Worm (Caenorhabditis elegans): ENCODE results near the gene F40A3.2.
A peak's percentile ranks its signal among the peaks of the same experiment; 100 is the strongest.

The F40A3.2 gene

ce11 chrV:7878411-7878964 is at the start of gene F40A3.2:
Gene F40A3.2 (plus strand): TSS chrV:7878914.
- TF ChIP-seq mdl-1 (tag; optimal IDR thresholded peaks at IDR 0.05) (no peak), D1046.2 (GFP tag; IDR thresholded peaks at IDR 0.05) (no peak), daf-19 (GFP tag; conservative IDR thresholded peaks at IDR 0.05) (no peak), Y48G9A.11 (GFP tag; IDR thresholded peaks at IDR 0.05) (no peak), ztf-11 (tag; optimal IDR thresholded peaks at IDR 0.05) (no peak), nhr-10 (tag; optimal IDR thresholded peaks at IDR 0.05) (no peak), cey-2 (tag; optimal IDR thresholded peaks at IDR 0.05; ENCODE audit: borderline replicate concordance, insufficient read depth) (no peak), hlh-30 (tag; optimal IDR thresholded peaks at IDR 0.05; ENCODE audit: insufficient read depth) (no peak), F10B5.3 (tag; optimal IDR thresholded peaks at IDR 0.05) (no peak), skn-1 (tag; optimal IDR thresholded peaks at IDR 0.05) (no peak), snpc-1.2 (GFP tag; IDR thresholded peaks at IDR 0.05) (no peak), nhr-237 (tag; optimal IDR thresholded peaks at IDR 0.05) (no peak), F37D6.2 (tag; optimal IDR thresholded peaks at IDR 0.05) (no peak), spr-1 (tag; optimal IDR thresholded peaks at IDR 0.05) (no peak)

ce11 chrV:7830952-7831351 is 47.8 kb upstream of the F40A3.2 start:
- no peak for TF ChIP-seq madf-5 (GFP tag; IDR thresholded peaks at IDR 0.05)
- TF ChIP-seq set-16 (GFP tag; IDR thresholded peaks at IDR 0.05): peak; percentile 85

ce11 chrV:7836911-7837310 is 41.8 kb upstream of the F40A3.2 start, which contains the start of gene txt-5:
Gene txt-5 (minus strand): TSS chrV:7837134.
- no peak for TF ChIP-seq nhr-111 (GFP tag; optimal IDR thresholded peaks at IDR 0.05)
- TF ChIP-seq unc-39 (tag; optimal IDR thresholded peaks at IDR 0.05): no peak
- no peak for TF ChIP-seq dpl-1 (GFP tag; optimal IDR thresholded peaks at IDR 0.05)
- TF ChIP-seq nhr-102 (tag; optimal IDR thresholded peaks at IDR 0.05): no peak
- TF ChIP-seq hlh-30 (tag; optimal IDR thresholded peaks at IDR 0.05; ENCODE audit: insufficient read depth): peak; percentile 45
- TF ChIP-seq pha-4 (GFP tag; IDR thresholded peaks at IDR 0.05): no peak
- TF ChIP-seq pha-4 (tag; optimal IDR thresholded peaks at IDR 0.05): no peak
- no peak for TF ChIP-seq Y48G9A.11 (GFP tag; IDR thresholded peaks at IDR 0.05)
- TF ChIP-seq zag-1 (tag; optimal IDR thresholded peaks at IDR 0.05): no peak
- no peak for TF ChIP-seq lin-13 (GFP tag; optimal IDR thresholded peaks at IDR 0.05)
- TF ChIP-seq unc-62 (GFP tag; optimal IDR thresholded peaks at IDR 0.05 in 1 of 2): peak in 1 of 2 experiments; percentile 62
- no peak for TF ChIP-seq unc-62 (tag; optimal IDR thresholded peaks at IDR 0.05)
- TF ChIP-seq hlh-11 (tag; optimal IDR thresholded peaks at IDR 0.05): peak; percentile 2
- TF ChIP-seq lin-38 (GFP tag; IDR thresholded peaks at IDR 0.05): no peak
- peak in 1 of 2 experiments; percentile 46 for TF ChIP-seq mdl-1 (tag; optimal IDR thresholded peaks at IDR 0.05)
- TF ChIP-seq ceh-20 (GFP tag; IDR thresholded peaks at IDR 0.05): no peak
- no peak for TF ChIP-seq lsy-2 (tag; optimal IDR thresholded peaks at IDR 0.05)
- no peak for TF ChIP-seq dmd-9 (GFP tag; IDR thresholded peaks at IDR 0.05)
- TF ChIP-seq gei-8 (GFP tag; optimal IDR thresholded peaks at IDR 0.05): no peak
- TF ChIP-seq jun-1 (tag; optimal IDR thresholded peaks at IDR 0.05): no peak
- TF ChIP-seq duxl-1 (tag; optimal IDR thresholded peaks at IDR 0.05; ENCODE audit: poor library complexity): no peak
- no peak for TF ChIP-seq nhr-77 (tag; optimal IDR thresholded peaks at IDR 0.05)
- no peak for TF ChIP-seq ces-1 (GFP tag; optimal IDR thresholded peaks at IDR 0.05)
- no peak for TF ChIP-seq zip-11 (GFP tag; IDR thresholded peaks at IDR 0.05)
- TF ChIP-seq daf-19 (GFP tag; conservative IDR thresholded peaks at IDR 0.05): no peak
- no peak for TF ChIP-seq fos-1 (tag; optimal IDR thresholded peaks at IDR 0.05)
- peak; percentile 46 for TF ChIP-seq nhr-28 (tag; optimal IDR thresholded peaks at IDR 0.05)
- TF ChIP-seq vab-7 (GFP tag; IDR thresholded peaks at IDR 0.05): no peak
- no peak for TF ChIP-seq Y75B8A.6 (GFP tag; IDR thresholded peaks at IDR 0.05)
- TF ChIP-seq nhr-11 (tag; optimal IDR thresholded peaks at IDR 0.05): no peak
- no peak for TF ChIP-seq dve-1 (tag; optimal IDR thresholded peaks at IDR 0.05; ENCODE audit: insufficient read depth)
- no peak for TF ChIP-seq mes-2 (tag; optimal IDR thresholded peaks at IDR 0.05; ENCODE audit: poor library complexity, severe bottlenecking)
- TF ChIP-seq ama-1 (optimal IDR thresholded peaks at IDR 0.05): no peak
- no peak for TF ChIP-seq madf-9 (GFP tag; conservative IDR thresholded peaks at IDR 0.05)
- TF ChIP-seq F44E2.7 (GFP tag; IDR thresholded peaks at IDR 0.05): no peak
- TF ChIP-seq dmd-6 (GFP tag; IDR thresholded peaks at IDR 0.05): no peak
